Fruit fly (Drosophila melanogaster) whole organism, pupa: ENCODE results near the gene CG6654.

Source experiments
- CG12605 ChIP-seq: fragments of 200-800 bp; sonication (Bioruptor generic); IDR thresholded peaks from 2 replicates; pipeline ENCODE4 v1.3.6; 2022; ENCODE audit warnings: missing biosample characterization, missing genetic modification characterization
- CG14655 ChIP-seq: fragments of 200-800 bp; sonication (Bioruptor generic); optimal IDR thresholded peaks from 3 replicates; lab custom pipeline; 2017; ENCODE audit warnings: mild to moderate bottlenecking, missing biosample characterization, missing genetic modification reagents, missing genetic modification characterization
- CG15710 ChIP-seq: fragments of 200-800 bp; sonication (Bioruptor generic); optimal IDR thresholded peaks from 2 replicates; lab custom pipeline; 2018; ENCODE audit warnings: missing biosample characterization, mild to moderate bottlenecking, missing genetic modification characterization, moderate library complexity
- CG32121 ChIP-seq: fragments of 200-800 bp; sonication (Bioruptor generic); IDR thresholded peaks from 2 replicates; pipeline ENCODE4 v1.3.6; 2022; ENCODE audit warnings: missing biosample characterization, missing genetic modification characterization
- CG34367 ChIP-seq: fragments of 200-800 bp; sonication (Bioruptor generic); optimal IDR thresholded peaks from 2 replicates; lab custom pipeline; 2018; ENCODE audit warnings: missing biosample characterization, mild to moderate bottlenecking, missing genetic modification characterization
- CG8159 ChIP-seq: fragments of 200-800 bp; sonication (Bioruptor generic); optimal IDR thresholded peaks from 3 replicates; lab custom pipeline; 2018; ENCODE audit warnings: missing biosample characterization, mild to moderate bottlenecking, missing genetic modification characterization, moderate library complexity
- D1 ChIP-seq: fragments of 200-800 bp; sonication (Bioruptor generic); optimal IDR thresholded peaks from 2 replicates; lab custom pipeline; 2018; ENCODE audit warnings: missing biosample characterization, mild to moderate bottlenecking, missing genetic modification characterization, moderate library complexity
- EcR ChIP-seq: fragments of 200-800 bp; sonication (Bioruptor generic); optimal IDR thresholded peaks from 3 replicates; lab custom pipeline; 2019; ENCODE audit warnings: missing biosample characterization, missing genetic modification characterization, mild to moderate bottlenecking, moderate library complexity, missing genetic modification reagents
- Ets98B ChIP-seq: fragments of 200-800 bp; sonication (Bioruptor generic); IDR thresholded peaks from 2 replicates; pipeline ENCODE4 v1.3.6; 2022; ENCODE audit warnings: missing biosample characterization, missing genetic modification characterization
- Pif1A ChIP-seq: fragments of 200-800 bp; sonication (Bioruptor generic); optimal IDR thresholded peaks from 3 replicates; lab custom pipeline; 2016; ENCODE audit warnings: missing biosample characterization, missing genetic modification characterization
- Snoo ChIP-seq: fragments of 200-800 bp; sonication (Bioruptor generic); optimal IDR thresholded peaks from 3 replicates; lab custom pipeline; 2017; ENCODE audit warnings: missing biosample characterization, mild to moderate bottlenecking, missing genetic modification characterization, inconsistent platforms
- fd96Ca ChIP-seq: fragments of 200-800 bp; sonication (Bioruptor generic); IDR thresholded peaks from 3 replicates; pipeline ENCODE4 v1.3.6; 2022; ENCODE audit warnings: missing biosample characterization, missing genetic modification characterization
- gl ChIP-seq: fragments of 200-800 bp; sonication (Bioruptor generic); optimal IDR thresholded peaks from 2 replicates; lab custom pipeline; 2018; ENCODE audit warnings: missing biosample characterization, mild to moderate bottlenecking, missing genetic modification characterization
- rn ChIP-seq: fragments of 200-800 bp; sonication (Bioruptor generic); IDR thresholded peaks from 2 replicates; pipeline ENCODE4 v1.3.6; 2022; ENCODE audit warnings: missing biosample characterization, missing genetic modification characterization

DNA sequence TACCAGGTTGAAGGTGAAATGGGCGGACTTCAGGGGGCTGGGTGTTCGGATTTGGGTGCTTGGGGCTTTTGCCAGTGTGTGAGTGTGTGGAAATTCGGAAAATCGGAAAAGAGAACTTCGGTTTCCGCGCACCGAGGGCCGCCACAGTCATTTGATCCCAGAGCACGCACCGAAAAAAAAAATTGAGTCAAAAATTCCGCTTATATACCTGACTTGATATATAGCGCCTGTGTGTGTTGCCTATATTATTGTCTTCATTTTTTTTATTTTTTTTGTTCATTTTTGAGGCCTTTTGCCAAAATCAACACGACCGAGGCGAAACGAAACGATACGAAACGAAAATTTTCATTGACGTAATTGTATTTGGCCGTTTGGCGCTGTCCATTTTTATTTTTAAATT is 36.2 kb downstream of the CG6654 start:
- TF ChIP-seq Ets98B (GFP tag; lab: Robert Waterston, UW) (no peak), CG15710 (tag; lab: Kevin White, UChicago) (no peak), D1 (tag; lab: Kevin White, UChicago) (no peak), gl (tag; lab: Kevin White, UChicago) (no peak), CG34367 (no peak), rn (no peak), EcR (no peak), fd96Ca (no peak), CG8159 (tag; lab: Kevin White, UChicago) (no peak), CG12605 (GFP tag; lab: Robert Waterston, UW) (no peak), Pif1A (no peak), CG14655 (no peak), Snoo (tag; lab: Kevin White, UChicago) (no peak), CG32121 (GFP tag; lab: Robert Waterston, UW) (0 out of 2 replicates have a peak, but pooled peaks have one; percentile 28)
